Worm (Caenorhabditis elegans) whole organism, L4 larva: Measurements from ENCODE around the gene C49C8.2.
A peak's percentile ranks its signal among the peaks of the same experiment; 100 is the strongest.

ENCODE experiments used
- D1046.2 ChIP-seq: fragments of 200-800 bp; sonication (Bioruptor generic); IDR thresholded peaks from 2 replicates; pipeline ENCODE4 v1.3.6; 2022; ENCODE audit warnings: missing genetic modification characterization, missing compliant biosample characterization
- F49E8.2 ChIP-seq: sonication (generic microtip); optimal IDR thresholded peaks from 2 replicates; lab custom pipeline; 2016; ENCODE audit warnings: missing compliant biosample characterization, mild to moderate bottlenecking, missing genetic modification characterization, borderline replicate concordance
- R02D3.7 ChIP-seq: fragments of 150-350 bp; sonication (generic microtip); optimal IDR thresholded peaks from 3 replicates; lab custom pipeline; 2014; ENCODE audit warnings: missing biosample characterization, missing genetic modification characterization
- T20F7.1 ChIP-seq: fragments of 200-800 bp; sonication (Bioruptor generic); optimal IDR thresholded peaks from 2 replicates; lab custom pipeline; 2018; ENCODE audit warnings: mild to moderate bottlenecking, missing genetic modification characterization, missing compliant biosample characterization
- Y5F2A.4 ChIP-seq: fragments of 200-800 bp; sonication (Bioruptor generic); optimal IDR thresholded peaks from 2 replicates; lab custom pipeline; 2018; ENCODE audit warnings: mild to moderate bottlenecking, missing genetic modification characterization, missing compliant biosample characterization
- Y75B8A.6 ChIP-seq: fragments of 200-800 bp; sonication (Bioruptor generic); IDR thresholded peaks from 2 replicates; pipeline ENCODE4 v1.3.6; 2022; ENCODE audit warnings: missing genetic modification reagents, missing genetic modification characterization, missing compliant biosample characterization
- ZK337.2 ChIP-seq: fragments of 200-800 bp; sonication (Bioruptor generic); IDR thresholded peaks from 2 replicates; pipeline ENCODE4 v1.3.6; 2022; ENCODE audit warnings: missing genetic modification reagents, missing genetic modification characterization, missing compliant biosample characterization
- aha-1 ChIP-seq: fragments of 150-350 bp; peaks from one replicate; lab custom pipeline; 2014; ENCODE audit warnings: missing biosample characterization, missing genetic modification characterization
- aly-2 ChIP-seq: sonication (generic microtip); optimal IDR thresholded peaks from 2 replicates; lab custom pipeline; 2018; ENCODE audit warnings: missing biosample characterization, missing genetic modification characterization
- arid-1 ChIP-seq: fragments of 200-800 bp; sonication (Bioruptor generic); conservative IDR thresholded peaks from 2 replicates; pipeline ENCODE4 v1.3.6; 2022; ENCODE audit warnings: missing genetic modification reagents, missing genetic modification characterization, missing compliant biosample characterization
- ceh-32 ChIP-seq: sonication (generic microtip); optimal IDR thresholded peaks from 2 replicates; lab custom pipeline; 2016; ENCODE audit warnings: mild to moderate bottlenecking, missing genetic modification characterization, missing compliant biosample characterization; ENCODE audit not compliant: poor library complexity
- ceh-82 ChIP-seq: sonication (generic microtip); optimal IDR thresholded peaks from 2 replicates; lab custom pipeline; 2017; ENCODE audit warnings: missing biosample characterization, missing genetic modification characterization
- ctbp-1 ChIP-seq: fragments of 200-800 bp; sonication (Bioruptor generic); IDR thresholded peaks from 2 replicates; pipeline ENCODE4 v1.3.6; 2022; ENCODE audit warnings: missing genetic modification reagents, missing genetic modification characterization, missing compliant biosample characterization
- daf-16 ChIP-seq, 3 experiments: sonication (generic microtip); optimal IDR thresholded peaks; 2 replicates each; lab custom pipeline; 2016 to 2017; ENCODE audit warnings: missing genetic modification characterization in 3 of 3, missing genetic modification reagents in 3 of 3, mild to moderate bottlenecking in 2 of 3, missing compliant biosample characterization in 2 of 3, missing biosample characterization in 1 of 3, moderate library complexity in 1 of 3
- daf-19 ChIP-seq: fragments of 200-800 bp; sonication (Bioruptor generic); conservative IDR thresholded peaks from 2 replicates; pipeline ENCODE4 v1.3.6; 2022; ENCODE audit warnings: missing genetic modification characterization, missing compliant biosample characterization
- dmd-6 ChIP-seq: fragments of 200-800 bp; sonication (Bioruptor generic); IDR thresholded peaks from 2 replicates; pipeline ENCODE4 v1.3.6; 2022; ENCODE audit warnings: missing genetic modification reagents, missing genetic modification characterization, missing compliant biosample characterization
- dpl-1 ChIP-seq: fragments of 150-350 bp; optimal IDR thresholded peaks from 2 replicates; lab custom pipeline; 2014; ENCODE audit warnings: missing biosample characterization, missing genetic modification reagents, missing genetic modification characterization
- dve-1 ChIP-seq: sonication (generic microtip); optimal IDR thresholded peaks from 2 replicates; lab custom pipeline; 2017; ENCODE audit warnings: antibody characterized with exemption, mild to moderate bottlenecking, missing genetic modification characterization, missing compliant biosample characterization; ENCODE audit not compliant: insufficient read depth
- hlh-11 ChIP-seq: fragments of 200-800 bp; sonication (Bioruptor generic); optimal IDR thresholded peaks from 2 replicates; lab custom pipeline; 2018; ENCODE audit warnings: mild to moderate bottlenecking, missing genetic modification characterization, missing compliant biosample characterization
- jun-1 ChIP-seq: fragments of 150-350 bp; optimal IDR thresholded peaks from 2 replicates; lab custom pipeline; 2014; ENCODE audit warnings: missing biosample characterization, missing genetic modification reagents, missing genetic modification characterization
- madf-5 ChIP-seq, 2 experiments: fragments of 200-800 bp; sonication (Bioruptor generic); IDR thresholded peaks; 2 replicates each; pipeline ENCODE4 v1.3.6; 2022; ENCODE audit warnings: missing compliant biosample characterization in 2 of 2, missing genetic modification characterization in 2 of 2
- mdl-1 ChIP-seq, 2 experiments: fragments of 150-350 bp in 1 of 2; sonication (generic microtip) in 1 of 2; optimal IDR thresholded peaks; 2 replicates each; lab custom pipeline; 2014 to 2017; ENCODE audit warnings: missing biosample characterization in 2 of 2, missing genetic modification characterization in 2 of 2
- mdt-29 ChIP-seq: fragments of 200-800 bp; sonication (Bioruptor generic); IDR thresholded peaks from 2 replicates; pipeline ENCODE4 v1.3.6; 2022; ENCODE audit warnings: missing genetic modification reagents, missing genetic modification characterization, missing compliant biosample characterization
- mep-1 ChIP-seq: fragments of 150-350 bp; sonication (generic microtip); optimal IDR thresholded peaks from 3 replicates; lab custom pipeline; 2014; ENCODE audit warnings: missing biosample characterization, missing genetic modification characterization
- nhr-102 ChIP-seq: sonication (generic microtip); optimal IDR thresholded peaks from 2 replicates; lab custom pipeline; 2016; ENCODE audit warnings: mild to moderate bottlenecking, missing genetic modification characterization, moderate library complexity, missing compliant biosample characterization
- nhr-11 ChIP-seq: fragments of 150-350 bp; optimal IDR thresholded peaks from 2 replicates; lab custom pipeline; 2014; ENCODE audit warnings: missing biosample characterization, missing genetic modification characterization
- nhr-237 ChIP-seq: sonication (generic microtip); optimal IDR thresholded peaks from 2 replicates; lab custom pipeline; 2017; ENCODE audit warnings: missing biosample characterization, missing genetic modification characterization
- nhr-28 ChIP-seq: fragments of 150-350 bp; optimal IDR thresholded peaks from 2 replicates; lab custom pipeline; 2014; ENCODE audit warnings: missing biosample characterization, missing genetic modification characterization
- nhr-6 ChIP-seq: fragments of 150-350 bp; optimal IDR thresholded peaks from 2 replicates; lab custom pipeline; 2014; ENCODE audit warnings: missing biosample characterization, missing genetic modification characterization
- nhr-77 ChIP-seq: fragments of 150-350 bp; optimal IDR thresholded peaks from 2 replicates; lab custom pipeline; 2014; ENCODE audit warnings: missing biosample characterization, missing genetic modification characterization
- pha-4 ChIP-seq, 2 experiments: fragments of 150-350 bp in 1 of 2; fragments of 200-800 bp in 1 of 2; sonication (Bioruptor generic) in 1 of 2; IDR thresholded peaks in 1 of 2; optimal IDR thresholded peaks in 1 of 2; 2 replicates each; pipeline versions ENCODE4 v1.3.6 to Lab custom; 2014 to 2022; ENCODE audit warnings: missing genetic modification characterization in 2 of 2, missing genetic modification reagents in 2 of 2, missing biosample characterization in 1 of 2, missing compliant biosample characterization in 1 of 2
- rbr-2 ChIP-seq: sonication (generic microtip); optimal IDR thresholded peaks from 2 replicates; lab custom pipeline; 2016; ENCODE audit warnings: missing genotype, missing genetic modification characterization, missing compliant biosample characterization
- skn-1 ChIP-seq: fragments of 150-350 bp; optimal IDR thresholded peaks from 2 replicates; lab custom pipeline; 2014; ENCODE audit warnings: missing biosample characterization, missing genetic modification characterization
- spr-1 ChIP-seq: sonication (generic microtip); optimal IDR thresholded peaks from 2 replicates; lab custom pipeline; 2016; ENCODE audit warnings: mild to moderate bottlenecking, missing genetic modification characterization, missing compliant biosample characterization
- unc-62 ChIP-seq, 3 experiments: fragments of 150-350 bp in 1 of 3; sonication (generic microtip); optimal IDR thresholded peaks in 2 of 3; peaks in 1 of 3; 1 replicate in 1 of 3; 2 replicates in 2 of 3; lab custom pipeline; 2014 to 2017; ENCODE audit warnings: missing biosample characterization in 3 of 3, missing genetic modification characterization in 3 of 3, missing genetic modification reagents in 3 of 3, missing genotype in 1 of 3
- zag-1 ChIP-seq: fragments of 150-350 bp; optimal IDR thresholded peaks from 2 replicates; lab custom pipeline; 2014; ENCODE audit warnings: missing biosample characterization, missing genetic modification characterization
- ztf-11 ChIP-seq: fragments of 150-350 bp; optimal IDR thresholded peaks from 2 replicates; lab custom pipeline; 2014; ENCODE audit warnings: missing biosample characterization, missing genetic modification characterization

C49C8.2 gene

DNA sequence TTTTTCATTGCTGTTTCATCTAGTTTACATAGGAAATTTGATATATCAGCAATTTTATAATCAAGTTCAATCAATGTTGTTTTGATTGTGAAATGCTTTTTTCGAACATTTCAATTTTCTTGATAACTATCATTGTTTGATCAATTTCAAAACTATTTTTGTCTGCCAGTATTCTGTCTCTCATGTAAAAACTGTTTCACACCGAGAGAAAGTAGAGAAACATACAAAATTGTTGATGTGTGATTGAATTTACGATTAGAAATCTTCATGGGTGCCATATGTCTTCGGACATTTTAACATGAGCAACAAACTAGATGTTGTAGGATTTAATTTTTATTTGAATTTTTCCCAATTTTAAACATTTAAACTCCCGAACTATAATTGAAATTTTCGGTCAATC, at the start of gene C49C8.2:
TSS of gene C49C8.2 (plus strand) at position 393 of the 400 bp plus-strand sequence.
- TF ChIP-seq T20F7.1 (GFP tag; lab: Kevin White, UChicago) (peak; percentile 28), aha-1 (tag; lab: Kevin White, UChicago) (peak; percentile 57), ceh-32 (no peak), nhr-28 (tag; lab: Kevin White, UChicago) (peak; percentile 22), dmd-6 (GFP tag; lab: Robert Waterston, UW) (peak; percentile 10; the same call in 1 of the 2 replicates), daf-16 (GFP tag; optimal IDR thresholded peaks at IDR 0.05; lab: Kevin White, UChicago) (no peak), daf-16 (tag; optimal IDR thresholded peaks at IDR 0.05; lab: Kevin White, UChicago) (peak; percentile 66), dve-1 (peak; percentile 56), D1046.2 (GFP tag; lab: Robert Waterston, UW) (no peak), mep-1 (no peak), skn-1 (tag; lab: Kevin White, UChicago) (no peak), arid-1 (no peak), hlh-11 (tag; lab: Kevin White, UChicago) (peak; percentile 51), zag-1 (tag; lab: Kevin White, UChicago) (no peak), unc-62 (GFP tag; optimal IDR thresholded peaks at IDR 0.05 in 1 of 2; lab: Kevin White, UChicago) (peak in 1 of 2 experiments; percentile 81), unc-62 (tag; optimal IDR thresholded peaks at IDR 0.05; lab: Kevin White, UChicago) (no peak)

- TF ChIP-seq ztf-11 (tag; lab: Kevin White, UChicago) = no peak
- TF ChIP-seq madf-5 (GFP tag; IDR thresholded peaks at IDR 0.05; lab: Robert Waterston, UW) = no peak
- TF ChIP-seq dmd-6 (GFP tag; lab: Robert Waterston, UW) = no peak
- no peak for TF ChIP-seq ctbp-1 (GFP tag; lab: Robert Waterston, UW)
- TF ChIP-seq ZK337.2 (GFP tag; lab: Robert Waterston, UW) = no peak
- no peak for TF ChIP-seq rbr-2 (tag; lab: Kevin White, UChicago)
- no peak for TF ChIP-seq F49E8.2
- TF ChIP-seq T20F7.1 (GFP tag; lab: Kevin White, UChicago) = no peak
- TF ChIP-seq R02D3.7 (tag; lab: Kevin White, UChicago) = no peak
- TF ChIP-seq mdl-1 (tag; optimal IDR thresholded peaks at IDR 0.05; lab: Kevin White, UChicago) = no peak
- TF ChIP-seq aly-2 = no peak
- TF ChIP-seq mdt-29 (GFP tag; lab: Robert Waterston, UW) = no peak
- TF ChIP-seq nhr-102 = no peak
- no peak for TF ChIP-seq nhr-77
- no peak for TF ChIP-seq spr-1 (tag; lab: Kevin White, UChicago)
- no peak for TF ChIP-seq ceh-82 (tag; lab: Kevin White, UChicago)
- no peak for TF ChIP-seq dpl-1 (GFP tag; lab: Kevin White, UChicago)
- no peak for TF ChIP-seq daf-19 (GFP tag; lab: Robert Waterston, UW)
- no peak for TF ChIP-seq pha-4 (GFP tag; IDR thresholded peaks at IDR 0.05; lab: Robert Waterston, UW)
- TF ChIP-seq pha-4 (tag; optimal IDR thresholded peaks at IDR 0.05; lab: Kevin White, UChicago) = no peak
- TF ChIP-seq, all 104 proteins: peak for 0
These were observed 48.0 kb upstream of the C49C8.2 start, which contains the start of gene Y59H11AR.10 for ce11 chrIV:8602877-8603276. Gene Y59H11AR.10 (plus strand): TSS chrIV:8603177.

DNA sequence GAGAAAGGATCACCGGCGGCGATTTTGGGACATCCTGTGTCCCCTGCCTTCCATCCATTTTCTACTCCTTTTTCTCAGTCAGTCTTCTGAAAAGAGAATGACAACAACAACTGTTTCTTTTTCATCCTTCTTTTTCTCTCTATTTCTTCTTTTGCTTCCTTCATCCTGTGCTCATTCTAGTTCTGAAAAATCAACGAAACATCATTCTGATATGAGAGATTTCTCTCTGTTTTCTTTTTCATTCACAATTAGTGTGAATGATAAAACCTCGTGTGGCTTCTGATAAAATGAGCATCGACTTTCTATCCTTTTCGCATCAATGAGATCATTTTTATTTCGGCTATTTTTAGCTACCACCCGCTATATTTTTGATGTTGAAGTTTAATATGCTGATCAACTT, 45.7 kb upstream of the C49C8.2 start:
- TF ChIP-seq jun-1 (tag; lab: Kevin White, UChicago) (no peak), daf-16 (GFP tag; optimal IDR thresholded peaks at IDR 0.05; lab: Kevin White, UChicago) (peak in 1 of 2 experiments; percentile 48), daf-16 (tag; optimal IDR thresholded peaks at IDR 0.05; lab: Kevin White, UChicago) (no peak), unc-62 (GFP tag; optimal IDR thresholded peaks at IDR 0.05 in 1 of 2; lab: Kevin White, UChicago) (peak in 1 of 2 experiments; percentile 41), unc-62 (tag; optimal IDR thresholded peaks at IDR 0.05; lab: Kevin White, UChicago) (no peak), nhr-6 (tag; lab: Kevin White, UChicago) (no peak), nhr-11 (tag; lab: Kevin White, UChicago) (peak; percentile 66), ztf-11 (tag; lab: Kevin White, UChicago) (no peak), mdl-1 (tag; optimal IDR thresholded peaks at IDR 0.05; lab: Kevin White, UChicago) (peak in 1 of 2 experiments; percentile 1), nhr-237 (no peak), Y75B8A.6 (no peak), Y5F2A.4 (GFP tag; lab: Kevin White, UChicago) (no peak), ZK337.2 (GFP tag; lab: Robert Waterston, UW) (peak; percentile 37; the same call in 1 of the 2 replicates)
